Fruit fly (Drosophila melanogaster): ENCODE results near the gene CG15602.
"Not testable (repeated sequence)": the region's sequence is repeated elsewhere in the genome, so short reads cannot be mapped to it uniquely, and the experiment has no call there.

CG15602 gene

dm6 chrX:15786242-15786641 lies 13.0 kb upstream of the CG15602 start:
- TF ChIP-seq CG8478 (optimal IDR thresholded peaks at IDR 0.05) = no peak
- TF ChIP-seq CTCF (optimal IDR thresholded peaks at IDR 0.05) = no peak

- TF ChIP-seq CTCF (optimal IDR thresholded peaks at IDR 0.05) (no peak), CG8478 (optimal IDR thresholded peaks at IDR 0.05) (no peak)
Observed at dm6 chrX:15788235-15789187, 10.7 kb upstream of the CG15602 start, which contains the start of gene Rhp. Gene Rhp, plus strand, starts transcription at chrX:15788897.

dm6 chrX:15795951-15796443 lies 3.2 kb upstream of the CG15602 start, which contains the start of gene sordd1:
Gene sordd1, minus strand, starts transcription at chrX:15796028.
- TF ChIP-seq CG8478, CTCF (optimal IDR thresholded peaks at IDR 0.05): not testable (repeated sequence)

dm6 chrX:15802880-15803650 lies 3.8 kb downstream of the CG15602 start:
- no peak for TF ChIP-seq CG8478 (optimal IDR thresholded peaks at IDR 0.05)

dm6 chrX:15803764-15804563 lies 4.7 kb downstream of the CG15602 start, which contains the start of the genes PGRP-LE and sd:
Gene PGRP-LE, minus strand, starts transcription at chrX:15803880.
Gene sd, plus strand, starts transcription at chrX:15804370.
- no peak for TF ChIP-seq CG8478 (optimal IDR thresholded peaks at IDR 0.05)
- TF ChIP-seq CTCF (optimal IDR thresholded peaks at IDR 0.05) = no peak

dm6 chrX:15804790-15805189 lies 5.6 kb downstream of the CG15602 start:
- TF ChIP-seq CTCF (optimal IDR thresholded peaks at IDR 0.05) (no peak), CG8478 (optimal IDR thresholded peaks at IDR 0.05) (no peak)

- TF ChIP-seq CG8478 (optimal IDR thresholded peaks at IDR 0.05) (no peak), CTCF (optimal IDR thresholded peaks at IDR 0.05) (no peak)
Observed at dm6 chrX:15805523-15805922, 6.3 kb downstream of the CG15602 start.

- no peak for TF ChIP-seq CG8478 (optimal IDR thresholded peaks at IDR 0.05)
- no peak for TF ChIP-seq CTCF (optimal IDR thresholded peaks at IDR 0.05)
Observed at dm6 chrX:15807915-15808314, 8.7 kb downstream of the CG15602 start.

dm6 chrX:15809255-15809654 lies 10.0 kb downstream of the CG15602 start, which contains the start of gene CG8509:
Gene CG8509, plus strand, starts transcription at chrX:15809555.
- no peak for TF ChIP-seq CG8478 (optimal IDR thresholded peaks at IDR 0.05)
- TF ChIP-seq CTCF (optimal IDR thresholded peaks at IDR 0.05) = no peak

dm6 chrX:15811666-15812614 lies 12.7 kb downstream of the CG15602 start:
- no peak for TF ChIP-seq CTCF (optimal IDR thresholded peaks at IDR 0.05)
- TF ChIP-seq CG8478 (optimal IDR thresholded peaks at IDR 0.05) = no peak

dm6 chrX:15812615-15812995 lies 13.4 kb downstream of the CG15602 start:
- TF ChIP-seq CTCF (optimal IDR thresholded peaks at IDR 0.05) = no peak
- TF ChIP-seq CG8478 (optimal IDR thresholded peaks at IDR 0.05) = no peak

- TF ChIP-seq CTCF (optimal IDR thresholded peaks at IDR 0.05) (no peak), CG8478 (optimal IDR thresholded peaks at IDR 0.05) (no peak)
Observed at dm6 chrX:15813224-15813623, 14.0 kb downstream of the CG15602 start.

- TF ChIP-seq CTCF (optimal IDR thresholded peaks at IDR 0.05) = no peak
Observed at dm6 chrX:15814485-15814884, 15.3 kb downstream of the CG15602 start.

Data from S2 (cell line).